Worm (Caenorhabditis elegans) whole organism, mixed stage, embryonic: ENCODE data around the gene hmp-1.

Source experiments
- M03D4.4 ChIP-seq: sonication (generic microtip); optimal IDR thresholded peaks from 2 replicates; lab custom pipeline; 2017; ENCODE audit warnings: mild to moderate bottlenecking, missing genetic modification characterization, missing compliant biosample characterization
- blmp-1 ChIP-seq: fragments of 150-350 bp; optimal IDR thresholded peaks from 2 replicates; lab custom pipeline; 2014; ENCODE audit warnings: missing biosample characterization, missing genetic modification characterization
- ceh-43 ChIP-seq: fragments of 200-800 bp; sonication (Bioruptor generic); optimal IDR thresholded peaks from 2 replicates; lab custom pipeline; 2018; ENCODE audit warnings: mild to moderate bottlenecking, missing genetic modification characterization, moderate library complexity, missing compliant biosample characterization
- elt-1 ChIP-seq: sonication (generic microtip); optimal IDR thresholded peaks from 2 replicates; lab custom pipeline; 2017; ENCODE audit warnings: missing genetic modification characterization, mild to moderate bottlenecking, missing compliant biosample characterization, antibody characterized with exemption, moderate library complexity, borderline replicate concordance; ENCODE audit not compliant: insufficient read depth
- lin-13 ChIP-seq: fragments of 150-350 bp; optimal IDR thresholded peaks from 2 replicates; lab custom pipeline; 2014; ENCODE audit warnings: missing biosample characterization, missing genetic modification characterization
- mab-5 ChIP-seq: fragments of 150-350 bp; optimal IDR thresholded peaks from 2 replicates; lab custom pipeline; 2014; ENCODE audit warnings: missing biosample characterization, missing genetic modification characterization
- nhr-12 ChIP-seq: fragments of 150-350 bp; optimal IDR thresholded peaks from 2 replicates; lab custom pipeline; 2014; ENCODE audit warnings: missing biosample characterization, missing genetic modification characterization
- nhr-2 ChIP-seq: fragments of 150-350 bp; optimal IDR thresholded peaks from 2 replicates; lab custom pipeline; 2014; ENCODE audit warnings: missing biosample characterization, missing genetic modification characterization
- ztf-11 ChIP-seq: fragments of 150-350 bp; optimal IDR thresholded peaks from 2 replicates; lab custom pipeline; 2014; ENCODE audit warnings: missing biosample characterization, missing genetic modification characterization

- TF ChIP-seq mab-5 (tag; lab: Kevin White, UChicago) (no peak), blmp-1 (tag; lab: Kevin White, UChicago) (no peak), ceh-43 (GFP tag; lab: Kevin White, UChicago) (no peak), elt-1 (tag; lab: Kevin White, UChicago) (no peak), ztf-11 (tag; lab: Kevin White, UChicago) (no peak), M03D4.4 (tag; lab: Kevin White, UChicago) (no peak), nhr-12 (tag; lab: Kevin White, UChicago) (no peak), nhr-2 (tag; lab: Kevin White, UChicago) (no peak), lin-13 (tag; lab: Kevin White, UChicago) (no peak)
These were observed 46.3 kb upstream of the hmp-1 start for ce11 chrV:11799252-11799822.
